Fruit fly (Drosophila melanogaster) whole organism, embryonic: ENCODE results near the gene RpL6.

Source experiments
- BEAF-32 ChIP-seq: fragments of 200-800 bp; sonication (Bioruptor generic); optimal IDR thresholded peaks from 3 replicates; lab custom pipeline; 2017; ENCODE audit warnings: missing biosample characterization, missing genetic modification characterization, mild to moderate bottlenecking, moderate library complexity, missing genetic modification reagents
- CG10267 ChIP-seq: fragments of 200-800 bp; sonication (Bioruptor generic); optimal IDR thresholded peaks from 2 replicates; lab custom pipeline; 2018; ENCODE audit warnings: missing biosample characterization, mild to moderate bottlenecking, missing genetic modification characterization, moderate library complexity
- CG10366 ChIP-seq: fragments of 200-800 bp; sonication (Bioruptor generic); IDR thresholded peaks from 2 replicates; pipeline ENCODE4 v1.3.6; 2022; ENCODE audit warnings: missing biosample characterization, missing genetic modification characterization
- CG10462 ChIP-seq: fragments of 200-800 bp; sonication (Bioruptor generic); optimal IDR thresholded peaks from 2 replicates; lab custom pipeline; 2016; ENCODE audit warnings: missing biosample characterization, missing genetic modification characterization
- CG11695 ChIP-seq: fragments of 200-800 bp; sonication (Bioruptor generic); IDR thresholded peaks from 3 replicates; pipeline ENCODE4 v1.3.6; 2022; ENCODE audit warnings: missing biosample characterization, missing genetic modification characterization
- CG13296 ChIP-seq: fragments of 200-800 bp; sonication (Bioruptor generic); optimal IDR thresholded peaks from 3 replicates; lab custom pipeline; 2018; ENCODE audit warnings: missing biosample characterization, mild to moderate bottlenecking, missing genetic modification characterization
- CG13894 ChIP-seq: fragments of 200-800 bp; sonication (Bioruptor generic); optimal IDR thresholded peaks from 3 replicates; lab custom pipeline; 2018; ENCODE audit warnings: missing biosample characterization, mild to moderate bottlenecking, missing genetic modification characterization, moderate library complexity
- CG15011 ChIP-seq: fragments of 200-800 bp; sonication (Bioruptor generic); optimal IDR thresholded peaks from 3 replicates; lab custom pipeline; 2018; ENCODE audit warnings: missing biosample characterization, mild to moderate bottlenecking, missing genetic modification characterization
- CG1602 ChIP-seq: fragments of 200-800 bp; sonication (Bioruptor generic); optimal IDR thresholded peaks from 3 replicates; lab custom pipeline; 2016; ENCODE audit warnings: missing biosample characterization, missing genetic modification characterization
- CG16813 ChIP-seq: fragments of 200-800 bp; sonication (Bioruptor generic); IDR thresholded peaks from 3 replicates; pipeline ENCODE4 v1.3.6; 2022; ENCODE audit warnings: missing biosample characterization, missing genetic modification characterization; ENCODE audit not compliant: partially characterized antibody
- CG2678 ChIP-seq: fragments of 200-800 bp; sonication (Bioruptor generic); optimal IDR thresholded peaks from 3 replicates; lab custom pipeline; 2019; ENCODE audit warnings: missing biosample characterization, mild to moderate bottlenecking, missing genetic modification characterization, moderate library complexity
- CG2889 ChIP-seq: fragments of 200-800 bp; sonication (Bioruptor generic); IDR thresholded peaks from 3 replicates; pipeline ENCODE4 v1.3.6; 2022; ENCODE audit warnings: missing biosample characterization, missing genetic modification characterization
- CG32767 ChIP-seq: fragments of 200-800 bp; sonication (Bioruptor generic); IDR thresholded peaks from 2 replicates; pipeline ENCODE4 v1.3.6; 2022; ENCODE audit warnings: missing biosample characterization, missing genetic modification characterization
- CG3281 ChIP-seq: fragments of 200-800 bp; sonication (Bioruptor generic); optimal IDR thresholded peaks from 3 replicates; lab custom pipeline; 2017; ENCODE audit warnings: missing biosample characterization, mild to moderate bottlenecking, missing genetic modification characterization
- CG3726 ChIP-seq: fragments of 200-800 bp; sonication (Bioruptor generic); IDR thresholded peaks from 3 replicates; pipeline ENCODE4, ENCODE4 v1.3.6; 2022; ENCODE audit warnings: missing biosample characterization, missing genetic modification characterization
- CG4617 ChIP-seq: fragments of 200-800 bp; sonication (Bioruptor generic); optimal IDR thresholded peaks from 3 replicates; lab custom pipeline; 2016; ENCODE audit warnings: missing biosample characterization, missing genetic modification characterization, borderline replicate concordance
- CG4730 ChIP-seq: fragments of 200-800 bp; sonication (Bioruptor generic); IDR thresholded peaks from 2 replicates; pipeline ENCODE4 v1.3.6; 2022; ENCODE audit warnings: missing biosample characterization, missing genetic modification characterization
- CG5245 ChIP-seq: fragments of 200-800 bp; sonication (Bioruptor generic); optimal IDR thresholded peaks from 3 replicates; lab custom pipeline; 2016; ENCODE audit warnings: missing biosample characterization, missing genetic modification characterization
- CG7556 ChIP-seq: fragments of 200-800 bp; sonication (Bioruptor generic); optimal IDR thresholded peaks from 2 replicates; lab custom pipeline; 2017; ENCODE audit warnings: missing biosample characterization, mild to moderate bottlenecking, missing genetic modification characterization
- CG7839 ChIP-seq: fragments of 200-800 bp; sonication (Bioruptor generic); optimal IDR thresholded peaks from 3 replicates; lab custom pipeline; 2018; ENCODE audit warnings: missing biosample characterization, mild to moderate bottlenecking, missing genetic modification characterization, moderate library complexity
- CG8388 ChIP-seq: fragments of 200-800 bp; sonication (Bioruptor generic); optimal IDR thresholded peaks from 2 replicates; lab custom pipeline; 2019; ENCODE audit warnings: missing biosample characterization, mild to moderate bottlenecking, missing genetic modification characterization, moderate library complexity
- Chrac-16 ChIP-seq: fragments of 200-800 bp; sonication (Bioruptor generic); optimal IDR thresholded peaks from 3 replicates; lab custom pipeline; 2016; ENCODE audit warnings: missing biosample characterization, missing genetic modification characterization
- Eip74EF ChIP-seq, 2 experiments: fragments of 200-800 bp in 1 of 2; fragments of >200 bp in 1 of 2; sonication (Bioruptor generic) in 1 of 2; optimal IDR thresholded peaks; 2 replicates each; lab custom pipeline; 2017 to 2019; ENCODE audit warnings: missing biosample characterization in 2 of 2, missing genetic modification characterization in 2 of 2, mild to moderate bottlenecking in 1 of 2, moderate library complexity in 1 of 2
- GATAe ChIP-seq: fragments of 200-800 bp; sonication (Bioruptor generic); conservative IDR thresholded peaks from 2 replicates; pipeline ENCODE4 v1.3.6; 2022; ENCODE audit warnings: missing biosample characterization, missing genetic modification characterization
- Hr51 ChIP-seq, 2 experiments: fragments of 200-800 bp; sonication (Bioruptor generic); optimal IDR thresholded peaks; 2 replicates in 1 of 2; 3 replicates in 1 of 2; lab custom pipeline; 2016 to 2018; ENCODE audit warnings: missing biosample characterization in 2 of 2, missing genetic modification characterization in 2 of 2, mild to moderate bottlenecking in 1 of 2, moderate library complexity in 1 of 2
- MBD-R2 ChIP-seq: fragments of 200-800 bp; sonication (Bioruptor generic); IDR thresholded peaks from 2 replicates; pipeline ENCODE4 v1.3.6; 2022; ENCODE audit warnings: missing biosample characterization, missing genetic modification characterization
- Mad ChIP-seq: fragments of 200-800 bp; sonication (Bioruptor generic); optimal IDR thresholded peaks from 2 replicates; lab custom pipeline; 2016; ENCODE audit warnings: missing biosample characterization, missing genetic modification characterization
- NC2β ChIP-seq: fragments of 200-800 bp; sonication (Bioruptor generic); optimal IDR thresholded peaks from 2 replicates; lab custom pipeline; 2016; ENCODE audit warnings: missing biosample characterization, missing genetic modification characterization
- Nf-YB ChIP-seq: fragments of 200-800 bp; sonication (Bioruptor generic); optimal IDR thresholded peaks from 3 replicates; lab custom pipeline; 2019; ENCODE audit warnings: missing biosample characterization, mild to moderate bottlenecking, missing genetic modification characterization, moderate library complexity
- Oaz ChIP-seq: fragments of 200-800 bp; sonication (Bioruptor generic); IDR thresholded peaks from 2 replicates; pipeline ENCODE4 v1.3.6; 2022; ENCODE audit warnings: missing biosample characterization, missing genetic modification characterization
- Rx ChIP-seq: fragments of 200-800 bp; sonication (Bioruptor generic); IDR thresholded peaks from 2 replicates; pipeline ENCODE4 v1.3.6; 2022; ENCODE audit warnings: missing biosample characterization, missing genetic modification characterization
- Ssrp ChIP-seq: fragments of 200-800 bp; sonication (Bioruptor generic); optimal IDR thresholded peaks from 2 replicates; lab custom pipeline; 2018; ENCODE audit warnings: missing biosample characterization, mild to moderate bottlenecking, missing genetic modification characterization, moderate library complexity
- Vsx1 ChIP-seq: fragments of 200-800 bp; sonication (Bioruptor generic); optimal IDR thresholded peaks from 2 replicates; lab custom pipeline; 2017; ENCODE audit warnings: missing biosample characterization, mild to moderate bottlenecking, missing genetic modification characterization, missing genetic modification reagents
- Xbp1 ChIP-seq: fragments of 200-800 bp; sonication (Bioruptor generic); optimal IDR thresholded peaks from 3 replicates; lab custom pipeline; 2016; ENCODE audit warnings: missing biosample characterization, mild to moderate bottlenecking, missing genetic modification characterization
- al ChIP-seq: fragments of 200-800 bp; sonication (Bioruptor generic); IDR thresholded peaks from 2 replicates; pipeline ENCODE4 v1.3.6; 2022; ENCODE audit warnings: missing biosample characterization, missing genetic modification characterization
- ato ChIP-seq: fragments of 200-800 bp; sonication (Bioruptor generic); IDR thresholded peaks from 2 replicates; pipeline ENCODE4 v1.3.6; 2022; ENCODE audit warnings: missing biosample characterization, missing genetic modification characterization; ENCODE audit not compliant: partially characterized antibody
- gce ChIP-seq: fragments of 200-800 bp; sonication (Bioruptor generic); IDR thresholded peaks from 3 replicates; pipeline ENCODE4 v1.3.6; 2022; ENCODE audit warnings: missing biosample characterization, missing genetic modification characterization
- gcm2 ChIP-seq: fragments of 200-800 bp; sonication (Bioruptor generic); optimal IDR thresholded peaks from 2 replicates; lab custom pipeline; 2016; ENCODE audit warnings: missing biosample characterization, missing genetic modification characterization
- grau ChIP-seq: fragments of 200-800 bp; optimal IDR thresholded peaks from 3 replicates; lab custom pipeline; 2019; ENCODE audit warnings: missing biosample characterization, mild to moderate bottlenecking, missing genetic modification characterization, moderate library complexity
- gt ChIP-seq: fragments of 200-800 bp; sonication (Bioruptor generic); IDR thresholded peaks from 2 replicates; pipeline ENCODE4 v1.3.6; 2022; ENCODE audit warnings: missing biosample characterization, missing genetic modification characterization
- lbe ChIP-seq: fragments of 200-800 bp; sonication (Bioruptor generic); optimal IDR thresholded peaks from 2 replicates; lab custom pipeline; 2016; ENCODE audit warnings: missing biosample characterization, mild to moderate bottlenecking, missing genetic modification characterization
- prd ChIP-seq, 3 experiments: fragments of >200 bp in 2 of 3; fragments of 200-800 bp in 1 of 3; sonication (Bioruptor generic) in 1 of 3; optimal IDR thresholded peaks in 2 of 3; IDR thresholded peaks in 1 of 3; 2 replicates in 2 of 3; 3 replicates in 1 of 3; pipeline versions ENCODE4 v1.3.6 to Lab custom; 2017 to 2022; ENCODE audit warnings: missing biosample characterization in 1 of 3, missing genetic modification characterization in 1 of 3
- ro ChIP-seq: fragments of 200-800 bp; sonication (Bioruptor generic); IDR thresholded peaks from 2 replicates; pipeline ENCODE4 v1.3.6; 2022; ENCODE audit warnings: missing biosample characterization, missing genetic modification characterization
- row ChIP-seq: fragments of 200-800 bp; sonication (Bioruptor generic); IDR thresholded peaks from 3 replicates; pipeline ENCODE4 v1.3.6; 2022; ENCODE audit warnings: missing biosample characterization, missing genetic modification characterization
- scrt ChIP-seq: fragments of 200-800 bp; sonication (Bioruptor generic); optimal IDR thresholded peaks from 2 replicates; lab custom pipeline; 2018; ENCODE audit warnings: missing biosample characterization, mild to moderate bottlenecking, missing genetic modification characterization, moderate library complexity
- sens ChIP-seq: fragments of 200-800 bp; sonication (Bioruptor generic); peaks from one replicate; lab custom pipeline; 2016; ENCODE audit warnings: missing biosample characterization, missing genetic modification characterization
- tll ChIP-seq, 2 experiments: fragments of 200-800 bp in 1 of 2; fragments of >200 bp in 1 of 2; sonication (Bioruptor generic) in 1 of 2; optimal IDR thresholded peaks; 2 replicates each; lab custom pipeline; 2017 to 2019; ENCODE audit warnings: missing biosample characterization in 2 of 2, missing genetic modification characterization in 2 of 2, mild to moderate bottlenecking in 1 of 2, moderate library complexity in 1 of 2
- unc-4 ChIP-seq: fragments of 200-800 bp; sonication (Bioruptor generic); IDR thresholded peaks from 2 replicates; pipeline ENCODE4 v1.3.6; 2022; ENCODE audit warnings: missing biosample characterization, missing genetic modification characterization; ENCODE audit not compliant: partially characterized antibody
- usp ChIP-seq: fragments of >200 bp; optimal IDR thresholded peaks from 2 replicates; lab custom pipeline; 2017; ENCODE audit warnings: missing biosample characterization, missing genetic modification characterization
- vnd ChIP-seq: fragments of 200-800 bp; sonication (Bioruptor generic); IDR thresholded peaks from 3 replicates; pipeline ENCODE4 v1.3.6; 2022; ENCODE audit warnings: missing biosample characterization, missing genetic modification characterization; ENCODE audit not compliant: partially characterized antibody

RpL6 gene

DNA sequence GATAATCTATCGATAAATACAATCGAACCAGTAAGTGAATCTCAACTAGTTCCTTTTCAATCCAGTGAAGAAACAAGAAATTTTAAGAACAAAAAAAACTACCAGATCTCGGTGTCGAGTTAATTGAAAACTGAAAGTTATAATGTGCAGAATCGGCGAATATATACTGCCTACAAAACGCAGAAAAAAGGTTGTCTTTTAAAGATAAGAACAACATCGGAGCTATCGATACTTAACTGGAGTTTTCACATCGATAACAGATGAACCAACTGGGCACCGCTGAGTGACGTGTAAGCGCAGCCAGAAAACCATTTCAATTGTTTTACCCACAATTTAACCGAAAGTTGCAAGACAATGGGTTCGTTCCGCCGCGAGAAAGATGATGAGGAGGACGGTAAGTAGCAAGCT is 24.1 kb downstream of the RpL6 start, which contains the start of gene gammaCOP (continued):
- TF ChIP-seq Xbp1 (GFP tag; lab: Kevin White, UChicago) = peak; percentile 77
- no peak for TF ChIP-seq Chrac-16
- TF ChIP-seq CG8388 = no peak
- no peak for TF ChIP-seq CG13296
- no peak for TF ChIP-seq CG3726 (GFP tag; lab: Robert Waterston, UW)
- TF ChIP-seq Rx = no peak
- TF ChIP-seq CG7556 = no peak
- TF ChIP-seq prd (optimal IDR thresholded peaks at IDR 0.05; lab: Kevin White, UChicago) = no peak
- no peak for TF ChIP-seq prd (GFP tag; IDR thresholded peaks at IDR 0.05; lab: Robert Waterston, UW)
- no peak for TF ChIP-seq gcm2
- TF ChIP-seq usp (GFP tag; lab: Kevin White, UChicago) = no peak
- no peak for TF ChIP-seq gt (GFP tag; lab: Robert Waterston, UW)
- TF ChIP-seq al (GFP tag; lab: Robert Waterston, UW) = no peak
- no peak for TF ChIP-seq ro (GFP tag; lab: Robert Waterston, UW)
- TF ChIP-seq gce (GFP tag; lab: Robert Waterston, UW) = no peak
- TF ChIP-seq Hr51 (GFP tag; optimal IDR thresholded peaks at IDR 0.05; lab: Kevin White, UChicago) = no peak
- no peak for TF ChIP-seq CG10462
- TF ChIP-seq Eip74EF (GFP tag; optimal IDR thresholded peaks at IDR 0.05; lab: Kevin White, UChicago) = no peak
- TF ChIP-seq CG32767 (GFP tag; lab: Robert Waterston, UW) = no peak
- TF ChIP-seq CG7839 (tag; lab: Kevin White, UChicago) = no peak
- TF ChIP-seq row = peak; percentile 52
- TF ChIP-seq Mad = no peak
- TF ChIP-seq CG16813 = peak; percentile 88
- no peak for TF ChIP-seq CG10366 (GFP tag; lab: Robert Waterston, UW)
- no peak for TF ChIP-seq CG5245 (GFP tag; lab: Kevin White, UChicago)
- no peak for TF ChIP-seq Ssrp
- no peak for TF ChIP-seq CG4730
- peak; percentile 2 for TF ChIP-seq grau (tag; lab: Kevin White, UChicago)
- TF ChIP-seq CG11695 (GFP tag; lab: Robert Waterston, UW) = no peak
- no peak for TF ChIP-seq CG15011 (GFP tag; lab: Kevin White, UChicago)
- TF ChIP-seq CG2889 = no peak
- peak; percentile 53 for TF ChIP-seq sens (GFP tag; lab: Kevin White, UChicago)
- TF ChIP-seq vnd (GFP tag; lab: Robert Waterston, UW) = peak; percentile 89
- peak; percentile 43 for TF ChIP-seq MBD-R2 (GFP tag; lab: Robert Waterston, UW)
- no peak for TF ChIP-seq Nf-YB (GFP tag; lab: Kevin White, UChicago)
- peak; percentile 42 for TF ChIP-seq CG4617
- TF ChIP-seq CG3281 (GFP tag; lab: Kevin White, UChicago) = no peak
- TF ChIP-seq CG10267 (tag; lab: Kevin White, UChicago) = no peak
- TF ChIP-seq unc-4 (GFP tag; lab: Robert Waterston, UW) = peak; percentile 94
- TF ChIP-seq Vsx1 (GFP tag; lab: Kevin White, UChicago) = no peak
- TF ChIP-seq GATAe = no peak
- TF ChIP-seq Oaz = no peak
- TF ChIP-seq CG13894 (tag; lab: Kevin White, UChicago) = no peak
- no peak for TF ChIP-seq tll (GFP tag; optimal IDR thresholded peaks at IDR 0.05; lab: Kevin White, UChicago)
- TF ChIP-seq BEAF-32 (GFP tag; lab: Kevin White, UChicago) = peak; percentile 87
- no peak for TF ChIP-seq CG1602 (GFP tag; lab: Kevin White, UChicago)
- TF ChIP-seq ato (GFP tag; lab: Robert Waterston, UW) = peak; percentile 76
- TF ChIP-seq NC2β = no peak
- no peak for TF ChIP-seq CG2678 (tag; lab: Kevin White, UChicago)
- TF ChIP-seq scrt (GFP tag; lab: Kevin White, UChicago) = no peak
- peak; percentile 11 for TF ChIP-seq lbe (GFP tag; lab: Kevin White, UChicago)
